Fruit fly (Drosophila melanogaster) whole organism, embryonic: Measurements from ENCODE around the gene CG31875.

Experiments
- Atf-2 ChIP-seq: fragments of 200-800 bp; sonication (Bioruptor generic); optimal IDR thresholded peaks from 2 replicates; lab custom pipeline; 2016; ENCODE audit warnings: missing biosample characterization, missing genetic modification characterization
- Awh ChIP-seq: fragments of 200-800 bp; sonication (Bioruptor generic); IDR thresholded peaks from 2 replicates; pipeline ENCODE4, ENCODE4 v1.3.6; 2022; ENCODE audit warnings: missing biosample characterization, missing genetic modification characterization
- CG10543 ChIP-seq: fragments of 200-800 bp; sonication (Bioruptor generic); optimal IDR thresholded peaks from 3 replicates; lab custom pipeline; 2017; ENCODE audit warnings: missing biosample characterization, mild to moderate bottlenecking, missing genetic modification characterization, moderate library complexity
- CG11695 ChIP-seq: fragments of 200-800 bp; sonication (Bioruptor generic); IDR thresholded peaks from 3 replicates; pipeline ENCODE4 v1.3.6; 2022; ENCODE audit warnings: missing biosample characterization, missing genetic modification characterization
- CG12744 ChIP-seq: fragments of 200-800 bp; sonication (Bioruptor generic); optimal IDR thresholded peaks from 2 replicates; lab custom pipeline; 2016; ENCODE audit warnings: missing biosample characterization, missing genetic modification characterization
- CG12769 ChIP-seq: fragments of 200-800 bp; sonication (Bioruptor generic); optimal IDR thresholded peaks from 2 replicates; lab custom pipeline; 2019; ENCODE audit warnings: missing biosample characterization, mild to moderate bottlenecking, missing genetic modification characterization, moderate library complexity
- CG13424 ChIP-seq: fragments of 200-800 bp; sonication (Bioruptor generic); optimal IDR thresholded peaks from 2 replicates; lab custom pipeline; 2019; ENCODE audit warnings: missing biosample characterization, mild to moderate bottlenecking, missing genetic modification characterization, moderate library complexity
- CG15073 ChIP-seq: fragments of 200-800 bp; sonication (Bioruptor generic); optimal IDR thresholded peaks from 2 replicates; lab custom pipeline; 2016; ENCODE audit warnings: missing biosample characterization, missing genetic modification characterization
- CG17612 ChIP-seq: fragments of 200-800 bp; sonication (Bioruptor generic); IDR thresholded peaks from 2 replicates; pipeline ENCODE4 v1.3.6; 2022; ENCODE audit warnings: missing biosample characterization, missing genetic modification characterization
- CG1792 ChIP-seq: fragments of 200-800 bp; sonication (Bioruptor generic); optimal IDR thresholded peaks from 2 replicates; lab custom pipeline; 2016; ENCODE audit warnings: missing biosample characterization, missing genetic modification characterization
- CG2199 ChIP-seq: fragments of 200-800 bp; sonication (Bioruptor generic); IDR thresholded peaks from 3 replicates; pipeline ENCODE4 v1.3.6; 2022; ENCODE audit warnings: missing biosample characterization, missing genetic modification characterization
- CG30431 ChIP-seq: fragments of 200-800 bp; sonication (Bioruptor generic); optimal IDR thresholded peaks from 2 replicates; lab custom pipeline; 2017; ENCODE audit warnings: missing biosample characterization, missing genetic modification characterization
- CG31365 ChIP-seq: fragments of 200-800 bp; sonication (Bioruptor generic); optimal IDR thresholded peaks from 2 replicates; lab custom pipeline; 2018; ENCODE audit warnings: missing biosample characterization, mild to moderate bottlenecking, missing genetic modification characterization
- CG34224 ChIP-seq: fragments of 200-800 bp; sonication (Bioruptor generic); IDR thresholded peaks from 3 replicates; pipeline ENCODE4 v1.3.6; 2022; ENCODE audit warnings: missing biosample characterization, missing genetic modification characterization; ENCODE audit not compliant: partially characterized antibody
- CG4404 ChIP-seq: fragments of 200-800 bp; sonication (Bioruptor generic); IDR thresholded peaks from 2 replicates; pipeline ENCODE4 v1.3.6; 2022; ENCODE audit warnings: missing biosample characterization, missing genetic modification characterization
- CG7839 ChIP-seq: fragments of 200-800 bp; sonication (Bioruptor generic); optimal IDR thresholded peaks from 3 replicates; lab custom pipeline; 2018; ENCODE audit warnings: missing biosample characterization, mild to moderate bottlenecking, missing genetic modification characterization, moderate library complexity
- CG7987 ChIP-seq: fragments of 200-800 bp; sonication (Bioruptor generic); optimal IDR thresholded peaks from 2 replicates; lab custom pipeline; 2018; ENCODE audit warnings: missing biosample characterization, mild to moderate bottlenecking, missing genetic modification characterization, moderate library complexity
- CG8089 ChIP-seq: fragments of 200-800 bp; sonication (Bioruptor generic); optimal IDR thresholded peaks from 3 replicates; lab custom pipeline; 2016; ENCODE audit warnings: missing biosample characterization, missing genetic modification characterization
- CG9817 ChIP-seq: fragments of 200-800 bp; sonication (Bioruptor generic); optimal IDR thresholded peaks from 2 replicates; lab custom pipeline; 2018; ENCODE audit warnings: missing biosample characterization, mild to moderate bottlenecking, missing genetic modification characterization, moderate library complexity
- Dref ChIP-seq: fragments of 200-800 bp; sonication (Bioruptor generic); IDR thresholded peaks from 2 replicates; pipeline ENCODE4 v1.3.6; 2022; ENCODE audit warnings: missing biosample characterization, missing genetic modification characterization
- E2f2 ChIP-seq: fragments of 200-800 bp; sonication (Bioruptor generic); IDR thresholded peaks from 2 replicates; pipeline ENCODE4 v1.3.6; 2022; ENCODE audit warnings: missing biosample characterization, missing genetic modification characterization
- Eip74EF ChIP-seq, 2 experiments: fragments of 200-800 bp in 1 of 2; fragments of >200 bp in 1 of 2; sonication (Bioruptor generic) in 1 of 2; optimal IDR thresholded peaks; 2 replicates each; lab custom pipeline; 2017 to 2019; ENCODE audit warnings: missing biosample characterization in 2 of 2, missing genetic modification characterization in 2 of 2, mild to moderate bottlenecking in 1 of 2, moderate library complexity in 1 of 2
- Ets65A ChIP-seq: fragments of 200-800 bp; sonication (Bioruptor generic); peaks from one replicate; lab custom pipeline; 2016; ENCODE audit warnings: missing biosample characterization, missing genetic modification characterization
- Ets97D ChIP-seq: fragments of 200-800 bp; sonication (Bioruptor generic); optimal IDR thresholded peaks from 3 replicates; lab custom pipeline; 2016; ENCODE audit warnings: missing biosample characterization, missing genetic modification characterization
- H2.0 ChIP-seq: fragments of 200-800 bp; sonication (Bioruptor generic); IDR thresholded peaks from 2 replicates; pipeline ENCODE4 v1.3.6; 2022; ENCODE audit warnings: missing biosample characterization, missing genetic modification characterization
- HLH3B ChIP-seq: fragments of 200-800 bp; sonication (Bioruptor generic); IDR thresholded peaks from 2 replicates; pipeline ENCODE4 v1.3.6; 2022; ENCODE audit warnings: missing biosample characterization, missing genetic modification characterization
- Hand ChIP-seq: fragments of 200-800 bp; sonication (Bioruptor generic); optimal IDR thresholded peaks from 2 replicates; lab custom pipeline; 2017; ENCODE audit warnings: mild to moderate bottlenecking, missing biosample characterization, missing genetic modification reagents, missing genetic modification characterization
- MBD-R2 ChIP-seq: fragments of 200-800 bp; sonication (Bioruptor generic); IDR thresholded peaks from 2 replicates; pipeline ENCODE4 v1.3.6; 2022; ENCODE audit warnings: missing biosample characterization, missing genetic modification characterization
- Med ChIP-seq: fragments of 200-800 bp; sonication (Bioruptor generic); peaks from one replicate; lab custom pipeline; 2016; ENCODE audit warnings: missing biosample characterization, missing genetic modification characterization, mild to moderate bottlenecking, inconsistent platforms, moderate library complexity
- Sox102F ChIP-seq: fragments of 200-800 bp; sonication (Bioruptor generic); optimal IDR thresholded peaks from 2 replicates; lab custom pipeline; 2018; ENCODE audit warnings: missing biosample characterization, mild to moderate bottlenecking, missing genetic modification characterization, moderate library complexity
- Tbp ChIP-seq: fragments of >200 bp; optimal IDR thresholded peaks from 2 replicates; lab custom pipeline; 2018; ENCODE audit warnings: missing biosample characterization, missing genetic modification characterization
- Usf ChIP-seq: fragments of 200-800 bp; sonication (Bioruptor generic); optimal IDR thresholded peaks from 2 replicates; lab custom pipeline; 2017; ENCODE audit warnings: missing genotype, missing biosample characterization, missing genetic modification characterization
- Vsx1 ChIP-seq: fragments of 200-800 bp; sonication (Bioruptor generic); optimal IDR thresholded peaks from 2 replicates; lab custom pipeline; 2017; ENCODE audit warnings: missing biosample characterization, mild to moderate bottlenecking, missing genetic modification characterization, missing genetic modification reagents
- Xbp1 ChIP-seq: fragments of 200-800 bp; sonication (Bioruptor generic); optimal IDR thresholded peaks from 3 replicates; lab custom pipeline; 2016; ENCODE audit warnings: missing biosample characterization, mild to moderate bottlenecking, missing genetic modification characterization
- ap ChIP-seq: fragments of 200-800 bp; sonication (Bioruptor generic); IDR thresholded peaks from 2 replicates; pipeline ENCODE4 v1.3.6; 2022; ENCODE audit warnings: missing biosample characterization, missing genetic modification characterization
- caup ChIP-seq: fragments of 200-800 bp; sonication (Bioruptor generic); optimal IDR thresholded peaks from 3 replicates; lab custom pipeline; 2017; ENCODE audit warnings: missing biosample characterization, mild to moderate bottlenecking, missing genetic modification characterization, moderate library complexity; ENCODE audit not compliant: severe bottlenecking
- cg ChIP-seq: fragments of 200-800 bp; sonication (Bioruptor generic); optimal IDR thresholded peaks from 3 replicates; lab custom pipeline; 2019; ENCODE audit warnings: missing biosample characterization, mild to moderate bottlenecking, missing genetic modification characterization, moderate library complexity
- da ChIP-seq: fragments of 200-800 bp; sonication (Bioruptor generic); optimal IDR thresholded peaks from 2 replicates; lab custom pipeline; 2016; ENCODE audit warnings: missing biosample characterization, missing genetic modification characterization
- dimm ChIP-seq: fragments of 200-800 bp; sonication (Bioruptor generic); IDR thresholded peaks from 2 replicates; pipeline ENCODE4 v1.3.6; 2022; ENCODE audit warnings: missing biosample characterization, missing genetic modification characterization
- dm ChIP-seq: fragments of 200-800 bp; sonication (Bioruptor generic); optimal IDR thresholded peaks from 3 replicates; lab custom pipeline; 2016; ENCODE audit warnings: missing biosample characterization, missing genetic modification characterization
- dysf ChIP-seq: fragments of 200-800 bp; sonication (Bioruptor generic); IDR thresholded peaks from 3 replicates; pipeline ENCODE4 v1.3.6; 2022; ENCODE audit warnings: missing biosample characterization, missing genetic modification characterization
- ewg ChIP-seq: fragments of 200-800 bp; sonication (Bioruptor generic); optimal IDR thresholded peaks from 3 replicates; lab custom pipeline; 2017; ENCODE audit warnings: mild to moderate bottlenecking, missing biosample characterization, missing genetic modification reagents, missing genetic modification characterization
- oc ChIP-seq: fragments of 200-800 bp; sonication (Bioruptor generic); optimal IDR thresholded peaks from 2 replicates; lab custom pipeline; 2018; ENCODE audit warnings: missing biosample characterization, mild to moderate bottlenecking, missing genetic modification characterization, moderate library complexity
- phol ChIP-seq: fragments of 200-800 bp; sonication (Bioruptor generic); optimal IDR thresholded peaks from 3 replicates; lab custom pipeline; 2018; ENCODE audit warnings: missing biosample characterization, mild to moderate bottlenecking, missing genetic modification characterization, moderate library complexity
- tll ChIP-seq, 2 experiments: fragments of 200-800 bp in 1 of 2; fragments of >200 bp in 1 of 2; sonication (Bioruptor generic) in 1 of 2; optimal IDR thresholded peaks; 2 replicates each; lab custom pipeline; 2017 to 2019; ENCODE audit warnings: missing biosample characterization in 2 of 2, missing genetic modification characterization in 2 of 2, mild to moderate bottlenecking in 1 of 2, moderate library complexity in 1 of 2
- unc-4 ChIP-seq: fragments of 200-800 bp; sonication (Bioruptor generic); IDR thresholded peaks from 2 replicates; pipeline ENCODE4 v1.3.6; 2022; ENCODE audit warnings: missing biosample characterization, missing genetic modification characterization; ENCODE audit not compliant: partially characterized antibody
- vnd ChIP-seq: fragments of 200-800 bp; sonication (Bioruptor generic); IDR thresholded peaks from 3 replicates; pipeline ENCODE4 v1.3.6; 2022; ENCODE audit warnings: missing biosample characterization, missing genetic modification characterization; ENCODE audit not compliant: partially characterized antibody
- wor ChIP-seq: fragments of 200-800 bp; sonication (Bioruptor generic); IDR thresholded peaks from 2 replicates; pipeline ENCODE4 v1.3.6; 2022; ENCODE audit warnings: missing biosample characterization, missing genetic modification characterization

Gene CG31875

DNA sequence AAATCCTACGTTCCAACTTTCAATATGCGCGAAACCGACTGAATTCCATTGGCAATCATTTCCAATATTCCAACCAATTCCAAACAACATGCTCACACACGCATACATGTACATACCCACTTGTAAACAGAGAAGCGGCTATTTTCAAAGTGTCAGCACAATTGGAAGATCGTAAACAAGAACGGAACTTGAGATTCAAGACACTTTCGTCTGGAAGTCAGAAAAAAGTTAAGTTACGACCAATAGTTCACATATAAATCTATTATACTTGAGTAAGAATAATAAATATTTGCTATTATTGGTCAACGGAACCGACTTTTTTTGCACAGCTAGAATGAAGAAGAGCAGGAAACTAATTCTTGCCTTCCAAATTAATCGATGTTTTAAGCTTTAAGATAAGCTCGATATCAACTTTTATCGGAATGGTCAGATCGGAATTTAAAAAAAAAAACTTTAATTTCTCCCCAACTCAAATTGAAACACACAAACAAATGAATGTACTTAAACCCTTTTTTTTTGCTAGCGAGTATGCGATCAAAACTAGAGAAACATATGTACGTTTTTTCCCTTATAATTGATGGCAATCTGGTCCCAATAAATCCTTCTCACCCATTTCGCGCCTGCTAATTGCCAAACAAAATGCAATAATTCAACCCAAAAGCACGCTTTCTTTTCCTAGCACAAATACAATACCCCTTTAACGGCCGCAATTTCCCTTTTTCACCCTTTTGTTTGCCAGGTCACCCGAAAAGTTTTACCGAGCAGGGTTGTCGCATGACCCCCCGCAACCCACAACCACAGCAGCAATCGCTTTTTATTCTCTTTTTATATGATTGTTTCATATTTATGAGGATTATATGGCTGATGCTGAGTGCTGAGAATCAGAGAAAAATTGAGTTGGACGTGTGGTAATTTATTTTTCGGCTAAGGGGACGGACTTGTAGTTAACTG, at the start of gene CG31875, which contains the start of gene SoYb:
Gene CG31875 (minus strand): TSS at position 329 of the 951 bp plus-strand sequence.
Gene SoYb (minus strand): TSS at position 329 of the 951 bp plus-strand sequence.
- TF ChIP-seq CG9817 (tag; lab: Kevin White, UChicago) (no peak), CG10543 (GFP tag; lab: Kevin White, UChicago) (no peak), H2.0 (GFP tag; lab: Robert Waterston, UW) (no peak), CG11695 (GFP tag; lab: Robert Waterston, UW) (no peak), dysf (GFP tag; lab: Robert Waterston, UW) (no peak), Sox102F (no peak), Xbp1 (no peak), Med (peak; percentile 13), phol (tag; lab: Kevin White, UChicago) (no peak), tll (GFP tag; optimal IDR thresholded peaks at IDR 0.05; lab: Kevin White, UChicago) (no peak), Eip74EF (GFP tag; optimal IDR thresholded peaks at IDR 0.05; lab: Kevin White, UChicago) (peak in 1 of 2 experiments; percentile 25), CG12744 (GFP tag; lab: Kevin White, UChicago) (no peak), CG2199 (GFP tag; lab: Robert Waterston, UW) (0 out of 3 replicates have a peak, but pooled peaks have one; percentile 65), Tbp (GFP tag; lab: Kevin White, UChicago) (no peak), Ets97D (GFP tag; lab: Kevin White, UChicago) (peak; percentile 9), unc-4 (GFP tag; lab: Robert Waterston, UW) (no peak), ap (GFP tag; lab: Robert Waterston, UW) (no peak), CG7987 (peak; percentile 29), Vsx1 (GFP tag; lab: Kevin White, UChicago) (no peak), CG4404 (GFP tag; lab: Robert Waterston, UW) (no peak), wor (GFP tag; lab: Robert Waterston, UW) (no peak), da (GFP tag; lab: Kevin White, UChicago) (no peak), HLH3B (no peak), dm (GFP tag; lab: Kevin White, UChicago) (no peak), CG13424 (tag; lab: Kevin White, UChicago) (no peak), CG7839 (no peak), cg (GFP tag; lab: Kevin White, UChicago) (peak; percentile 39), Atf-2 (GFP tag; lab: Kevin White, UChicago) (no peak), vnd (GFP tag; lab: Robert Waterston, UW) (no peak), CG8089 (no peak), Dref (peak; percentile 51), Awh (GFP tag; lab: Robert Waterston, UW) (no peak), CG12769 (tag; lab: Kevin White, UChicago) (no peak), Hand (no peak), MBD-R2 (GFP tag; lab: Robert Waterston, UW) (no peak), Ets65A (GFP tag; lab: Kevin White, UChicago) (peak; percentile 87), E2f2 (0 out of 2 replicates have a peak, but pooled peaks have one; percentile 34), ewg (no peak), oc (tag; lab: Kevin White, UChicago) (no peak), Usf (GFP tag; lab: Kevin White, UChicago) (no peak), dimm (no peak), CG34224 (GFP tag; lab: Robert Waterston, UW) (no peak), CG31365 (tag; lab: Kevin White, UChicago) (no peak), CG15073 (no peak), CG17612 (GFP tag; lab: Robert Waterston, UW) (no peak), CG1792 (GFP tag; lab: Kevin White, UChicago) (no peak), CG30431 (GFP tag; lab: Kevin White, UChicago) (no peak), caup (GFP tag; lab: Kevin White, UChicago) (no peak)
